Fruit fly (Drosophila melanogaster): ENCODE measurements around the gene CG42759.

- TF ChIP-seq CG15710 (tag; optimal IDR thresholded peaks at IDR 0.05) (no peak), CG34367 (tag; optimal IDR thresholded peaks at IDR 0.05) (no peak), CG14655 (GFP tag; optimal IDR thresholded peaks at IDR 0.05) (no peak), CG13204 (GFP tag; optimal IDR thresholded peaks at IDR 0.05) (peak; percentile 5), EcR (GFP tag; optimal IDR thresholded peaks at IDR 0.05) (no peak), CG8301 (tag; optimal IDR thresholded peaks at IDR 0.05) (no peak)
These were observed 30.7 kb upstream of the CG42759 start, which contains the start of gene CAH7 for dm6 chr3R:10112195-10112594.
